Worm (Caenorhabditis elegans): ENCODE measurements around the gene glb-30.

Gene glb-30

DNA sequence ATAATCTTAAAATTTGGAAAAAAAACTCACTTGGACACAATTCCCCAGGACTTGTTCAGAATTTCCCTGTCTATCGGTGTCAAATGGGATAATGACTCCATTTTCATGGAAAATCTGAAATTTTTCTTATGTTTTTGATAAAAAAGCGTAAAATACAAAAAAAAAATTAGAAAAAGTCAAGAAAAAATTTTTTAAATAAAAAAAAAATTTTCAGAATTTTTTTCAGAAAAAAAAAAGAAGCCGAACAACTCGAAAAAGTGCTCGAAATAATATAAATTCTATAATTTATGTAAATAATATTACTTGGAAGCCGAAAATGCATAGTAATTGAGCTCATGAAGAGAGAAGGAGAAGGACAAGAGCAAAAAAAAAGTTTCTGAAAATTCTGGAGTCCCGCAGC lies at the start of gene glb-30:
glb-30 (minus strand) TSS at position 101 of the 400 bp plus-strand sequence.
- TF ChIP-seq C08G9.2 (tag; optimal IDR thresholded peaks at IDR 0.05) (no peak), ceh-19 (GFP tag; optimal IDR thresholded peaks at IDR 0.05) (no peak), hlh-13 (GFP tag; optimal IDR thresholded peaks at IDR 0.05) (no peak), ceh-22 (tag; optimal IDR thresholded peaks at IDR 0.05) (no peak), Y22D7AL.16 (tag; optimal IDR thresholded peaks at IDR 0.05) (peak; percentile 13)

DNA sequence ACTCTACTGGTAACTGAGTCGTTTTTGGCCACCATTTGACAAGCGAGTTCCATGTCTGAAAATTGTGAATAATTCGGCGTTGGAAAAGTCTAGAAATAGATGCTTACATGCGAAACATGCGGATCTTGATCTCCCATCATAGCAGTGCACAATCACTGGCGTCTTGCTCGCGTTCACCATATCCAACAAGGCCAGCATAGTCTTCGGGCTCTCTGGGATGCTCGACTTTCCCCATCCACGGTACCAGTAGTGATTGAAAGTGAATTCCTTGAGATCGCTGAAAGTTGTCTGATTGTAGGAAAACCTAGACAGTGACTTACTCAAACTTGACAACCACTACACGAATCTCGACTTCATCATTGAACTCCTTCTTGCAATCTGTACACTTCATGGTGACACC lies 49.4 kb upstream of the glb-30 start:
- TF ChIP-seq Y22D7AL.16 (tag; optimal IDR thresholded peaks at IDR 0.05) (no peak), ets-4 (tag; optimal IDR thresholded peaks at IDR 0.05) (no peak), ceh-18 (tag; optimal IDR thresholded peaks at IDR 0.05) (no peak), elt-2 (tag; optimal IDR thresholded peaks at IDR 0.05) (no peak), ceh-2 (tag; optimal IDR thresholded peaks at IDR 0.05) (no peak), pha-2 (tag; optimal IDR thresholded peaks at IDR 0.05) (no peak)

DNA sequence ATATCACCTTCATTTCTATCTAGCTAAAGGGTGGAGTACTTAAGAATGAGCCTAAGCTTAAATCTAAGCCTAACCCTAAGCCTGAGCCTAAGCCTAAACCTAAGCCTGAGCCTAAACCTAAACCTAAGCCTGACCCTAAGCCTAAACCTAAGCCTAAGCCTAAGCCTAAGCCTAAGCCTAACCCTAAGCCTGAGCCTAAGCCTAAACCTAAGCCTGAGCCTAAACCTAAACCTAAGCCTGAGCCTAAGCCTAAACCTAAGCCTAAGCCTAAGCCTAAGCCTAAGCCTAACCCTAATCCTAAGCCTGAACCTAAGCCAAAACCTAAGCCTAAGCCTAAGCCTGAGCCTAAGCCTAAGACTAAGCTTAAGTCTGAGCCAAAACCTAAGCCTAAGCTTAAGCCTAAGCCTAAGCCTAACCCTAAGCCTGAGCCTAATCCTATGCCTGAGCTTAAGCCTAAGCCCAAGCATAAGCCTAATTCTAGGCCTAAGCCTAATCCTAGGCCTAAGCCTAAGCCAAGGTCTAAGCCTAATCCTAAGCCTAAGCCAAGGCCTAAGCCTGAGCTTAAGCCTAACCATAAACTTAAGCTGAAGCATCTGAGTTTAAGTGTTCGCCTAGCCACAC lies 45.7 kb upstream of the glb-30 start:
- TF ChIP-seq C38D4.7 (GFP tag; optimal IDR thresholded peaks at IDR 0.05) (no peak), unc-3 (GFP tag; conservative IDR thresholded peaks at IDR 0.05) (no peak), unc-3 (tag; optimal IDR thresholded peaks at IDR 0.05) (no peak), lim-6 (tag; optimal IDR thresholded peaks at IDR 0.05) (no peak), dve-1 (tag; optimal IDR thresholded peaks at IDR 0.05) (peak; percentile 98)

DNA sequence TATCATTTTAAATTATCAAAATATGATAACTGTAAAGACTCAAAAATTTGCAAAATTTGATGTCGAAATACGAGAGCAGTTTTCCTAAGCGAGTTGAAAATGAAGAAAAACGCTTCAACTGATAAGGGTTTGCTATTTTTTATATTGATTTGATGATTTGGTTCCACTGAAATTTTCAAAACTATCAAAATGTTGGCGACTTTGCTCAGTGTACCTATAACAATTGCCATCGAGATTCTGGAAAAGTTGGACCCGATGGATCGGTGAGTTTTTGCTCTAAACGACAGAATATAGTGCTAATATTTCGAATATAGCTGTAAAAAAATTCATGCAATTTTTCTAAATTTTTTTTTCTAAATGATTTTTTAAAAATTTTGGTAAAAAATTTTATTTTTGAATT lies 37.4 kb upstream of the glb-30 start, which contains the start of the genes fbxa-13 and Y22D7AR.2:
fbxa-13 (minus strand) TSS at position 101 of the 400 bp plus-strand sequence.
Y22D7AR.2 (plus strand) TSS at position 148 of the 400 bp plus-strand sequence.
- TF ChIP-seq ceh-24 (tag; optimal IDR thresholded peaks at IDR 0.05) (no peak), fax-1 (tag; optimal IDR thresholded peaks at IDR 0.05) (no peak), pax-1 (tag; optimal IDR thresholded peaks at IDR 0.05) (no peak), pros-1 (tag; optimal IDR thresholded peaks at IDR 0.05) (no peak), ceh-31 (tag; optimal IDR thresholded peaks at IDR 0.05) (no peak), ref-2 (tag; optimal IDR thresholded peaks at IDR 0.05) (no peak), gmeb-2 (tag; optimal IDR thresholded peaks at IDR 0.05) (no peak), ceh-34 (tag; optimal IDR thresholded peaks at IDR 0.05) (no peak)

DNA sequence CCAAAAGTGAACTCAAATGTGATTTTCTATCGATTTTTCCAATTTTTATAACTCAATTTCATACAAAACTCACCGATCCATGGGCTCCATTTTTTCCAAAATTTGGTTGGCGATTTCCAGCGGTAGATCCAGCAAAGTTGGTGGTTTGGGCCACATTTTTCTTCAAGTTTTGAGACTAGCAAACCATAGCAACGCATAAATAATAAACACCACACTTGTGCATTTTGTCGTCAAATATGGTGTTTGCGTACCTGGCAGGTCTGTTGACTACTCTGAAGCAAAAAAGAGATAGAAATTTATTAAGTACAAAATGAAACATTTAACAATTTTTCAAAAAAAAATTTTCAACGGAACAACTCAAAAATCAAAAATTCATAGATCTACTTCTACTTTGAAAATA lies 36.9 kb upstream of the glb-30 start:
- TF ChIP-seq zip-5 (tag; optimal IDR thresholded peaks at IDR 0.05) (no peak), pqm-1 (tag; optimal IDR thresholded peaks at IDR 0.05) (no peak), F13H6.1 (tag; optimal IDR thresholded peaks at IDR 0.05) (no peak), ceh-30 (tag; optimal IDR thresholded peaks at IDR 0.05) (no peak), pax-1 (tag; optimal IDR thresholded peaks at IDR 0.05) (no peak), ztf-16 (tag; optimal IDR thresholded peaks at IDR 0.05) (no peak), ceh-9 (tag; optimal IDR thresholded peaks at IDR 0.05) (no peak), ttx-3 (tag; optimal IDR thresholded peaks at IDR 0.05) (no peak), elt-2 (tag; optimal IDR thresholded peaks at IDR 0.05) (no peak), ceh-6 (GFP tag; optimal IDR thresholded peaks at IDR 0.05) (no peak), pat-9 (tag; optimal IDR thresholded peaks at IDR 0.05) (no peak), sdc-2 (tag; optimal IDR thresholded peaks at IDR 0.05) (no peak), ceh-18 (tag; optimal IDR thresholded peaks at IDR 0.05) (no peak), npax-4 (tag; optimal IDR thresholded peaks at IDR 0.05) (no peak), eyg-1 (tag; optimal IDR thresholded peaks at IDR 0.05) (no peak), Y22D7AL.16 (tag; optimal IDR thresholded peaks at IDR 0.05) (no peak), syd-9 (tag; optimal IDR thresholded peaks at IDR 0.05) (no peak)
